Worm (Caenorhabditis elegans) whole organism, midembryonic: ENCODE data around the gene C54E4.5.

Experiments used
- T22C8.4 ChIP-seq: fragments of 200-800 bp; sonication (Bioruptor generic); IDR thresholded peaks from 2 replicates; pipeline ENCODE4 v1.3.6; 2022; ENCODE audit warnings: missing genetic modification characterization, missing compliant biosample characterization
- cog-1 ChIP-seq: sonication (generic microtip); optimal IDR thresholded peaks from 2 replicates; lab custom pipeline; 2016; ENCODE audit warnings: missing genetic modification characterization, missing compliant biosample characterization
- flt-1 ChIP-seq: fragments of 200-800 bp; sonication (Bioruptor generic); IDR thresholded peaks from 2 replicates; pipeline ENCODE4 v1.3.6; 2022; ENCODE audit warnings: missing genetic modification characterization, missing compliant biosample characterization
- med-1 ChIP-seq: sonication (generic microtip); optimal IDR thresholded peaks from 2 replicates; lab custom pipeline; 2017; ENCODE audit warnings: missing genetic modification characterization, mild to moderate bottlenecking, missing compliant biosample characterization, antibody characterized with exemption, missing genetic modification reagents; ENCODE audit not compliant: insufficient read depth
- ref-1 ChIP-seq: fragments of 200-800 bp; sonication (Bioruptor generic); conservative IDR thresholded peaks from 2 replicates; pipeline ENCODE4 v1.3.6; 2022; ENCODE audit warnings: missing genetic modification reagents, missing genetic modification characterization, missing compliant biosample characterization

- no peak for TF ChIP-seq cog-1
- TF ChIP-seq med-1 = no peak
- no peak for TF ChIP-seq flt-1 (GFP tag; lab: Robert Waterston, UW)
- no peak for TF ChIP-seq ref-1 (GFP tag; lab: Robert Waterston, UW)
- no peak for TF ChIP-seq T22C8.4 (GFP tag; lab: Robert Waterston, UW)
Observed at ce11 chrIV:2162256-2162655, 13.2 kb upstream of the C54E4.5 start.
